Worm (Caenorhabditis elegans) whole organism, L4 larva: ENCODE results near the gene W03C9.2.
A peak's percentile ranks its signal among the peaks of the same experiment; 100 is the strongest.

ENCODE experiments used
- F37D6.2 ChIP-seq: sonication (generic microtip); optimal IDR thresholded peaks from 2 replicates; lab custom pipeline; 2016; ENCODE audit warnings: mild to moderate bottlenecking, missing genetic modification characterization, missing compliant biosample characterization
- F49E8.2 ChIP-seq: sonication (generic microtip); optimal IDR thresholded peaks from 2 replicates; lab custom pipeline; 2016; ENCODE audit warnings: missing compliant biosample characterization, mild to moderate bottlenecking, missing genetic modification characterization, borderline replicate concordance
- T20F7.1 ChIP-seq: fragments of 200-800 bp; sonication (Bioruptor generic); optimal IDR thresholded peaks from 2 replicates; lab custom pipeline; 2018; ENCODE audit warnings: mild to moderate bottlenecking, missing genetic modification characterization, missing compliant biosample characterization
- Y48G9A.11 ChIP-seq: fragments of 200-800 bp; sonication (Bioruptor generic); IDR thresholded peaks from 2 replicates; pipeline ENCODE4 v1.3.6; 2022; ENCODE audit warnings: missing genetic modification reagents, missing genetic modification characterization, missing compliant biosample characterization
- ZK546.5 ChIP-seq, 2 experiments: sonication (generic microtip); optimal IDR thresholded peaks; 2 replicates each; lab custom pipeline; 2017; ENCODE audit warnings: missing biosample characterization in 2 of 2, missing genetic modification characterization in 2 of 2
- aha-1 ChIP-seq: fragments of 150-350 bp; peaks from one replicate; lab custom pipeline; 2014; ENCODE audit warnings: missing biosample characterization, missing genetic modification characterization
- ceh-28 ChIP-seq: fragments of 150-350 bp; optimal IDR thresholded peaks from 2 replicates; lab custom pipeline; 2014; ENCODE audit warnings: missing biosample characterization, missing genetic modification reagents, missing genetic modification characterization
- ceh-82 ChIP-seq: sonication (generic microtip); optimal IDR thresholded peaks from 2 replicates; lab custom pipeline; 2017; ENCODE audit warnings: missing biosample characterization, missing genetic modification characterization
- daf-16 ChIP-seq, 3 experiments: sonication (generic microtip); optimal IDR thresholded peaks; 2 replicates each; lab custom pipeline; 2016 to 2017; ENCODE audit warnings: missing genetic modification characterization in 3 of 3, missing genetic modification reagents in 3 of 3, mild to moderate bottlenecking in 2 of 3, missing compliant biosample characterization in 2 of 3, missing biosample characterization in 1 of 3, moderate library complexity in 1 of 3
- daf-19 ChIP-seq: fragments of 200-800 bp; sonication (Bioruptor generic); conservative IDR thresholded peaks from 2 replicates; pipeline ENCODE4 v1.3.6; 2022; ENCODE audit warnings: missing genetic modification characterization, missing compliant biosample characterization
- dmd-6 ChIP-seq: fragments of 200-800 bp; sonication (Bioruptor generic); IDR thresholded peaks from 2 replicates; pipeline ENCODE4 v1.3.6; 2022; ENCODE audit warnings: missing genetic modification reagents, missing genetic modification characterization, missing compliant biosample characterization
- dmd-8 ChIP-seq: fragments of 200-800 bp; sonication (Bioruptor generic); IDR thresholded peaks from 2 replicates; pipeline ENCODE4 v1.3.6; 2022; ENCODE audit warnings: missing genetic modification characterization, missing compliant biosample characterization
- dpl-1 ChIP-seq: fragments of 150-350 bp; optimal IDR thresholded peaks from 2 replicates; lab custom pipeline; 2014; ENCODE audit warnings: missing biosample characterization, missing genetic modification reagents, missing genetic modification characterization
- egl-27 ChIP-seq: sonication (generic microtip); optimal IDR thresholded peaks from 3 replicates; lab custom pipeline; 2017; ENCODE audit warnings: missing biosample characterization, missing genetic modification reagents, missing genetic modification characterization
- fos-1 ChIP-seq: fragments of 150-350 bp; optimal IDR thresholded peaks from 2 replicates; lab custom pipeline; 2014; ENCODE audit warnings: missing biosample characterization, missing genetic modification characterization
- hif-1 ChIP-seq, 2 experiments: sonication (generic microtip); optimal IDR thresholded peaks; 2 replicates each; lab custom pipeline; 2016 to 2017; ENCODE audit warnings: missing compliant biosample characterization in 2 of 2, missing genetic modification characterization in 2 of 2, missing genetic modification reagents in 2 of 2, missing genotype in 2 of 2, mild to moderate bottlenecking in 1 of 2
- hlh-30 ChIP-seq: sonication (generic microtip); optimal IDR thresholded peaks from 2 replicates; lab custom pipeline; 2017; ENCODE audit warnings: antibody characterized with exemption, mild to moderate bottlenecking, missing genetic modification characterization, missing compliant biosample characterization; ENCODE audit not compliant: insufficient read depth
- lin-1 ChIP-seq: fragments of 200-800 bp; sonication (Bioruptor generic); IDR thresholded peaks from 2 replicates; pipeline ENCODE4 v1.3.6; 2022; ENCODE audit warnings: missing genetic modification reagents, missing genetic modification characterization, missing compliant biosample characterization
- lin-13 ChIP-seq: fragments of 150-350 bp; optimal IDR thresholded peaks from 2 replicates; lab custom pipeline; 2014; ENCODE audit warnings: missing biosample characterization, missing genetic modification reagents, missing genetic modification characterization
- lin-29 ChIP-seq: fragments of 200-800 bp; sonication (Bioruptor generic); IDR thresholded peaks from 2 replicates; pipeline ENCODE4 v1.3.6; 2022; ENCODE audit warnings: missing genetic modification reagents, missing genetic modification characterization, missing compliant biosample characterization
- lin-38 ChIP-seq: fragments of 200-800 bp; sonication (Bioruptor generic); IDR thresholded peaks from 2 replicates; pipeline ENCODE4 v1.3.6; 2022; ENCODE audit warnings: missing genetic modification reagents, missing genetic modification characterization, missing compliant biosample characterization
- lin-39 ChIP-seq: fragments of 150-350 bp; optimal IDR thresholded peaks from 2 replicates; lab custom pipeline; 2014; ENCODE audit warnings: missing biosample characterization, missing genetic modification reagents, missing genetic modification characterization
- lsy-2 ChIP-seq, 2 experiments: fragments of 150-350 bp in 1 of 2; sonication (generic microtip) in 1 of 2; optimal IDR thresholded peaks; 2 replicates each; lab custom pipeline; 2014 to 2017; ENCODE audit warnings: missing biosample characterization in 2 of 2, missing genetic modification characterization in 2 of 2
- madf-9 ChIP-seq: fragments of 200-800 bp; sonication (Bioruptor generic); conservative IDR thresholded peaks from 2 replicates; pipeline ENCODE4 v1.3.6; 2022; ENCODE audit warnings: missing genetic modification reagents, missing genetic modification characterization, missing compliant biosample characterization
- mdl-1 ChIP-seq, 2 experiments: fragments of 150-350 bp in 1 of 2; sonication (generic microtip) in 1 of 2; optimal IDR thresholded peaks; 2 replicates each; lab custom pipeline; 2014 to 2017; ENCODE audit warnings: missing biosample characterization in 2 of 2, missing genetic modification characterization in 2 of 2
- mes-2 ChIP-seq: sonication (generic microtip); optimal IDR thresholded peaks from 2 replicates; lab custom pipeline; 2016; ENCODE audit warnings: missing genotype, mild to moderate bottlenecking, missing genetic modification characterization, missing compliant biosample characterization; ENCODE audit not compliant: poor library complexity, severe bottlenecking
- nhr-102 ChIP-seq: sonication (generic microtip); optimal IDR thresholded peaks from 2 replicates; lab custom pipeline; 2016; ENCODE audit warnings: mild to moderate bottlenecking, missing genetic modification characterization, moderate library complexity, missing compliant biosample characterization
- nhr-11 ChIP-seq: fragments of 150-350 bp; optimal IDR thresholded peaks from 2 replicates; lab custom pipeline; 2014; ENCODE audit warnings: missing biosample characterization, missing genetic modification characterization
- nhr-237 ChIP-seq: sonication (generic microtip); optimal IDR thresholded peaks from 2 replicates; lab custom pipeline; 2017; ENCODE audit warnings: missing biosample characterization, missing genetic modification characterization
- nhr-28 ChIP-seq: fragments of 150-350 bp; optimal IDR thresholded peaks from 2 replicates; lab custom pipeline; 2014; ENCODE audit warnings: missing biosample characterization, missing genetic modification characterization
- nhr-48 ChIP-seq: sonication (generic microtip); optimal IDR thresholded peaks from 2 replicates; lab custom pipeline; 2016; ENCODE audit warnings: mild to moderate bottlenecking, missing genetic modification characterization, missing compliant biosample characterization
- nhr-77 ChIP-seq: fragments of 150-350 bp; optimal IDR thresholded peaks from 2 replicates; lab custom pipeline; 2014; ENCODE audit warnings: missing biosample characterization, missing genetic modification characterization
- rbr-2 ChIP-seq: sonication (generic microtip); optimal IDR thresholded peaks from 2 replicates; lab custom pipeline; 2016; ENCODE audit warnings: missing genotype, missing genetic modification characterization, missing compliant biosample characterization
- sdz-12 ChIP-seq: fragments of 200-800 bp; sonication (Bioruptor generic); optimal IDR thresholded peaks from 2 replicates; lab custom pipeline; 2018; ENCODE audit warnings: mild to moderate bottlenecking, missing genetic modification characterization, missing compliant biosample characterization
- set-16 ChIP-seq: fragments of 200-800 bp; sonication (Bioruptor generic); IDR thresholded peaks from 2 replicates; pipeline ENCODE4 v1.3.6; 2022; ENCODE audit warnings: missing genetic modification reagents, missing genetic modification characterization, missing compliant biosample characterization
- snpc-1.2 ChIP-seq: fragments of 200-800 bp; sonication (Bioruptor generic); IDR thresholded peaks from 2 replicates; pipeline ENCODE4 v1.3.6; 2022; ENCODE audit warnings: missing genetic modification reagents, missing genetic modification characterization, missing compliant biosample characterization
- spr-1 ChIP-seq: sonication (generic microtip); optimal IDR thresholded peaks from 2 replicates; lab custom pipeline; 2016; ENCODE audit warnings: mild to moderate bottlenecking, missing genetic modification characterization, missing compliant biosample characterization
- unc-130 ChIP-seq: sonication (generic microtip); optimal IDR thresholded peaks from 2 replicates; lab custom pipeline; 2016; ENCODE audit warnings: missing genetic modification reagents, missing genetic modification characterization, missing compliant biosample characterization
- unc-39 ChIP-seq: sonication (generic microtip); optimal IDR thresholded peaks from 2 replicates; lab custom pipeline; 2017; ENCODE audit warnings: missing biosample characterization, missing genetic modification characterization
- unc-62 ChIP-seq, 3 experiments: fragments of 150-350 bp in 1 of 3; sonication (generic microtip); optimal IDR thresholded peaks in 2 of 3; peaks in 1 of 3; 1 replicate in 1 of 3; 2 replicates in 2 of 3; lab custom pipeline; 2014 to 2017; ENCODE audit warnings: missing biosample characterization in 3 of 3, missing genetic modification characterization in 3 of 3, missing genetic modification reagents in 3 of 3, missing genotype in 1 of 3
- zfp-2 ChIP-seq: sonication (generic microtip); optimal IDR thresholded peaks from 2 replicates; lab custom pipeline; 2016; ENCODE audit warnings: mild to moderate bottlenecking, missing genetic modification characterization, missing compliant biosample characterization

Gene W03C9.2

DNA sequence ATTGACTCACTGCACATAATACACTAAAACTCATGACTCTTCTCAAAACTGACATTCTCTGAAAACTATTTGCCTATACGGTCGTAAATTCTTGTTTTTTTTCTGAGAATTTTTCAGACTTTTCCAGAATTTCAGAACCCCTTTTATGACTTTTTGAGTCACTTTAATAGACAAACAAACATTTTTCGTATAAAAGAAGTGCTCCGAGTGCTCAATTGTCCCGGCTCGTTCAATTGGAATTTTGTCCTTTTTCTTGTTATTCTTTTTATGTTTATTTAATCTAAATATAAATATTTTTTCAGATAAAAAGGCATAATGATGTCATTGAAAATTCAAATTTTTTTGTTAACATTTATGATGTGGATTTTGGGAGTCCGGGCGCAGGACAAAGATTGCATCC lies 36.7 kb downstream of the W03C9.2 start, which contains the start of gene Y17G7B.23:
Y17G7B.23 (plus strand) TSS at position 301 of the 400 bp plus-strand sequence.
- no peak for TF ChIP-seq ceh-28 (tag; lab: Kevin White, UChicago)
- TF ChIP-seq sdz-12 (GFP tag; lab: Kevin White, UChicago), result no peak
- no peak for TF ChIP-seq ZK546.5 (tag; optimal IDR thresholded peaks at IDR 0.05; lab: Kevin White, UChicago)
- no peak for TF ChIP-seq snpc-1.2 (GFP tag; lab: Robert Waterston, UW)
- no peak for TF ChIP-seq T20F7.1 (GFP tag; lab: Kevin White, UChicago)
- TF ChIP-seq egl-27, result no peak
- no peak for TF ChIP-seq nhr-48 (tag; lab: Kevin White, UChicago)
- TF ChIP-seq lsy-2 (tag; optimal IDR thresholded peaks at IDR 0.05; lab: Kevin White, UChicago), result no peak
- TF ChIP-seq hlh-30, result no peak
- no peak for TF ChIP-seq zfp-2 (tag; lab: Kevin White, UChicago)
- no peak for TF ChIP-seq F37D6.2

DNA sequence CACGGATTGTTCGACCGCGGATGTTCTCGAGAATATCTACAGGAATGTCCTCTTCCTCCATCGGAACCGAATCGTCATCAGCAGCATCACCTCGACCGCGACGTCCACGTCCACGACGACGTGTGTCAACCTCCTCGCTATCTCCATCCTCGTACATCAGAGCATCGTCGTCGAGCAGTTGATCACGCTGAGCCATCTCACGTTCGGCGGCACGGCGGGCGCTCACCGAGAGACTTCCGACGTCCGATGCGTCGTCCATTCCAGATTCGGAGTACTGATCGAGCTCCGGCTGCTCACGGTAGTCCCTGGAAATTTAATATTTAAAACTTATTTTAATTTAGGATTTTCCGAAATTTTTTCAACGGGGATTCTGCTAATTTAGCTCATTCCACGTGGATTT lies 43.8 kb downstream of the W03C9.2 start:
- TF ChIP-seq lin-29 (GFP tag; lab: Robert Waterston, UW), result no peak
- TF ChIP-seq set-16 (GFP tag; lab: Robert Waterston, UW), result peak; percentile 73

DNA sequence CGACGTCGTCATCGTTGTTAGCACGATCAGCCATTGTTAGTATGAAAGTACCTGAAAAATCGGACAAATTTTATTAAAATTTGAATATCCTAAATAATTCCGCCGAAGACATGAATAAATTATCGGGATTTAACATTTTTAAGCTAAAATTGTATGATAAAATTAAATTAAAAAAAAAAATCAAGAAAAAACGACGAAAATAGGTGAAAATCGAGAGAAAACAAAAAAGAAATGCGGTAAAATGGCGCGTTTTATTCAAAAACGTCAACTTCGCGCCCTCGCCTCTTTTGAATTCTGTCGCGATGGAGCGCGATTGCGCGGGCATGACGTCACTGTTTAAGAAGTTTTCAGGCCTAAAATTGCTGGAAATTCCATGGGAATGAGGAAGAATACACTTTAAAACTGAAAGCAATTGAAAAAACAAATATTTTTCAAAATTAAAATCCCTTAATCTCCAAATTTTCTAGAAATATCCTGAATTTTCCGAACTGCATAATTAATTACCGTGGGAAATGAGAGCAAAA lies 44.5 kb downstream of the W03C9.2 start, which contains the start of gene mcm-2:
mcm-2 (minus strand) TSS at position 51 of the 524 bp plus-strand sequence.
- TF ChIP-seq lin-39 (tag; lab: Kevin White, UChicago), result no peak
- no peak for TF ChIP-seq set-16 (GFP tag; lab: Robert Waterston, UW)
- TF ChIP-seq aha-1, result peak; percentile 91
- TF ChIP-seq madf-9 (GFP tag; lab: Robert Waterston, UW), result no peak
- no peak for TF ChIP-seq unc-62 (GFP tag; optimal IDR thresholded peaks at IDR 0.05 in 1 of 2; lab: Kevin White, UChicago)
- no peak for TF ChIP-seq unc-62 (tag; optimal IDR thresholded peaks at IDR 0.05; lab: Kevin White, UChicago)
- peak; percentile 52 for TF ChIP-seq lin-13 (GFP tag; lab: Kevin White, UChicago)
- TF ChIP-seq nhr-11 (tag; lab: Kevin White, UChicago), result peak; percentile 29
- TF ChIP-seq lin-1, result peak; percentile 38; the same call in 1 of the 2 replicates
- no peak for TF ChIP-seq unc-39 (tag; lab: Kevin White, UChicago)
- no peak for TF ChIP-seq F37D6.2
- TF ChIP-seq rbr-2 (tag; lab: Kevin White, UChicago), result peak; percentile 8
- TF ChIP-seq unc-130 (GFP tag; lab: Kevin White, UChicago), result peak; percentile 89
- no peak for TF ChIP-seq daf-19
- no peak for TF ChIP-seq nhr-102 (tag; lab: Kevin White, UChicago)
- TF ChIP-seq hif-1 (tag; optimal IDR thresholded peaks at IDR 0.05; lab: Kevin White, UChicago), result peak in 1 of 2 experiments; percentile 47
- TF ChIP-seq nhr-237, result no peak
- TF ChIP-seq spr-1 (tag; lab: Kevin White, UChicago), result no peak
- TF ChIP-seq fos-1 (tag; lab: Kevin White, UChicago), result no peak
- TF ChIP-seq dmd-8 (GFP tag; lab: Robert Waterston, UW), result no peak
- 0 out of 2 replicates have a peak, but pooled peaks have one; percentile 41 for TF ChIP-seq snpc-1.2 (GFP tag; lab: Robert Waterston, UW)
- peak; percentile 81 for TF ChIP-seq mes-2
- peak; percentile 88 for TF ChIP-seq Y48G9A.11
- TF ChIP-seq daf-16 (GFP tag; optimal IDR thresholded peaks at IDR 0.05; lab: Kevin White, UChicago), result no peak
- TF ChIP-seq daf-16 (tag; optimal IDR thresholded peaks at IDR 0.05; lab: Kevin White, UChicago), result peak; percentile 57
- peak; percentile 44 for TF ChIP-seq nhr-77 (tag; lab: Kevin White, UChicago)
- TF ChIP-seq dmd-6, result peak; percentile 31; the same call in 1 of the 2 replicates
- peak; percentile 99 for TF ChIP-seq lin-38 (GFP tag; lab: Robert Waterston, UW)
- no peak for TF ChIP-seq T20F7.1 (GFP tag; lab: Kevin White, UChicago)
- TF ChIP-seq dpl-1 (GFP tag; lab: Kevin White, UChicago), result peak; percentile 87
- TF ChIP-seq F49E8.2 (tag; lab: Kevin White, UChicago), result peak; percentile 59
- peak; percentile 45 for TF ChIP-seq hlh-30
- TF ChIP-seq mdl-1 (tag; optimal IDR thresholded peaks at IDR 0.05; lab: Kevin White, UChicago), result no peak
- no peak for TF ChIP-seq ceh-82 (tag; lab: Kevin White, UChicago)
- TF ChIP-seq nhr-28 (tag; lab: Kevin White, UChicago), result peak; percentile 29
